Fruit fly (Drosophila melanogaster) whole organism, wandering third instar larva: ENCODE data around the gene mus81.

Experiments
- CrebA ChIP-seq: fragments of 200-800 bp; sonication (Bioruptor generic); optimal IDR thresholded peaks from 2 replicates; lab custom pipeline; 2016; ENCODE audit warnings: missing biosample characterization, mild to moderate bottlenecking, missing genetic modification characterization, borderline replicate concordance
- Hnf4 ChIP-seq: fragments of 200-800 bp; sonication (Bioruptor generic); optimal IDR thresholded peaks from 2 replicates; lab custom pipeline; 2016; ENCODE audit warnings: missing biosample characterization, mild to moderate bottlenecking, missing genetic modification characterization
- Jra ChIP-seq: sonication (Bioruptor generic); optimal IDR thresholded peaks from 2 replicates; lab custom pipeline; 2016; ENCODE audit warnings: missing biosample characterization, missing genetic modification characterization
- N ChIP-seq: fragments of >200 bp; optimal IDR thresholded peaks from 2 replicates; lab custom pipeline; 2018; ENCODE audit warnings: missing biosample characterization, missing external identifiers, missing genetic modification characterization
- ey ChIP-seq: fragments of 200-800 bp; sonication (Bioruptor generic); optimal IDR thresholded peaks from 2 replicates; lab custom pipeline; 2016; ENCODE audit warnings: missing biosample characterization, missing genetic modification characterization
- psq ChIP-seq: fragments of 200-800 bp; sonication (Bioruptor generic); optimal IDR thresholded peaks from 3 replicates; lab custom pipeline; 2017; ENCODE audit warnings: missing biosample characterization, mild to moderate bottlenecking, missing genetic modification characterization, moderate library complexity
- usp ChIP-seq: fragments of >200 bp; optimal IDR thresholded peaks from 2 replicates; lab custom pipeline; 2017; ENCODE audit warnings: missing biosample characterization, missing genetic modification characterization

dm6 chrX:932859-933258 lies 8.0 kb upstream of the mus81 start:
- TF ChIP-seq psq (GFP tag; lab: Kevin White, UChicago) (no peak), usp (GFP tag; lab: Kevin White, UChicago) (no peak), Hnf4 (GFP tag; lab: Kevin White, UChicago) (no peak), Jra (no peak), ey (no peak), CrebA (GFP tag; lab: Kevin White, UChicago) (no peak), N (GFP tag; lab: Kevin White, UChicago) (no peak)
